Worm (Caenorhabditis elegans) whole organism, L3 larva: ENCODE measurements around the gene Y43F8C.6.

Source experiments
- R02D3.7 ChIP-seq: fragments of 150-350 bp; optimal IDR thresholded peaks from 2 replicates; lab custom pipeline; 2014; ENCODE audit warnings: missing biosample characterization, missing genetic modification characterization
- ZK546.5 ChIP-seq: sonication (generic microtip); optimal IDR thresholded peaks from 2 replicates; lab custom pipeline; 2017; ENCODE audit warnings: missing biosample characterization, missing genetic modification characterization
- aly-2 ChIP-seq: fragments of 150-350 bp; optimal IDR thresholded peaks from 2 replicates; lab custom pipeline; 2014; ENCODE audit warnings: missing biosample characterization, missing genetic modification characterization
- ama-1 ChIP-seq: fragments of 150-350 bp; optimal IDR thresholded peaks from 2 replicates; lab custom pipeline; 2018
- ceh-16 ChIP-seq: sonication (generic microtip); optimal IDR thresholded peaks from 2 replicates; lab custom pipeline; 2017; ENCODE audit warnings: missing biosample characterization, missing genetic modification characterization
- ceh-28 ChIP-seq: fragments of 150-350 bp; optimal IDR thresholded peaks from 2 replicates; lab custom pipeline; 2014; ENCODE audit warnings: missing biosample characterization, missing genetic modification reagents, missing genetic modification characterization
- ceh-9 ChIP-seq: sonication (generic microtip); optimal IDR thresholded peaks from 2 replicates; lab custom pipeline; 2018; ENCODE audit warnings: missing biosample characterization, missing genetic modification characterization
- daf-12 ChIP-seq: fragments of 150-350 bp; optimal IDR thresholded peaks from 2 replicates; lab custom pipeline; 2014; ENCODE audit warnings: missing biosample characterization, missing genetic modification reagents, missing genetic modification characterization
- elt-1 ChIP-seq: fragments of 150-350 bp; optimal IDR thresholded peaks from 2 replicates; lab custom pipeline; 2014; ENCODE audit warnings: missing biosample characterization, missing genetic modification characterization
- elt-2 ChIP-seq: sonication (generic microtip); optimal IDR thresholded peaks from 2 replicates; lab custom pipeline; 2016; ENCODE audit warnings: missing genetic modification reagents, mild to moderate bottlenecking, missing genetic modification characterization, missing compliant biosample characterization
- eor-1 ChIP-seq, 2 experiments: fragments of 150-350 bp; optimal IDR thresholded peaks; 2 replicates each; lab custom pipeline; 2014 to 2018; ENCODE audit warnings: missing biosample characterization in 2 of 2, missing genetic modification characterization in 2 of 2
- fos-1 ChIP-seq: fragments of 150-350 bp; optimal IDR thresholded peaks from 2 replicates; lab custom pipeline; 2014; ENCODE audit warnings: missing biosample characterization, missing genetic modification characterization
- hmg-11 ChIP-seq: sonication (generic microtip); optimal IDR thresholded peaks from 2 replicates; lab custom pipeline; 2016; ENCODE audit warnings: missing genetic modification characterization, missing compliant biosample characterization
- jun-1 ChIP-seq: fragments of 150-350 bp; optimal IDR thresholded peaks from 2 replicates; lab custom pipeline; 2014; ENCODE audit warnings: missing biosample characterization, missing genetic modification reagents, missing genetic modification characterization
- lin-15B ChIP-seq: fragments of 150-350 bp; optimal IDR thresholded peaks from 2 replicates; lab custom pipeline; 2014; ENCODE audit warnings: missing biosample characterization, missing genetic modification characterization
- lin-39 ChIP-seq: fragments of 150-350 bp; optimal IDR thresholded peaks from 2 replicates; lab custom pipeline; 2018; ENCODE audit warnings: missing biosample characterization, missing genetic modification reagents, missing genetic modification characterization
- mdl-1 ChIP-seq: fragments of 150-350 bp; optimal IDR thresholded peaks from 2 replicates; lab custom pipeline; 2014; ENCODE audit warnings: missing biosample characterization, missing genetic modification characterization
- nfya-1 ChIP-seq: sonication (generic microtip); optimal IDR thresholded peaks from 2 replicates; lab custom pipeline; 2017; ENCODE audit warnings: missing genetic modification characterization, mild to moderate bottlenecking, missing compliant biosample characterization, antibody characterized with exemption, moderate library complexity; ENCODE audit not compliant: insufficient read depth
- nhr-11 ChIP-seq: fragments of 150-350 bp; optimal IDR thresholded peaks from 2 replicates; lab custom pipeline; 2014; ENCODE audit warnings: missing biosample characterization, missing genetic modification characterization
- nhr-12 ChIP-seq: fragments of 150-350 bp; optimal IDR thresholded peaks from 2 replicates; lab custom pipeline; 2014; ENCODE audit warnings: missing biosample characterization, missing genetic modification characterization
- nhr-23 ChIP-seq: fragments of 150-350 bp; optimal IDR thresholded peaks from 2 replicates; lab custom pipeline; 2014; ENCODE audit warnings: missing biosample characterization, missing genetic modification reagents, missing genetic modification characterization
- nhr-237 ChIP-seq: fragments of 150-350 bp; optimal IDR thresholded peaks from 2 replicates; lab custom pipeline; 2014; ENCODE audit warnings: missing biosample characterization, missing genetic modification characterization
- nhr-28 ChIP-seq: fragments of 150-350 bp; optimal IDR thresholded peaks from 2 replicates; lab custom pipeline; 2014; ENCODE audit warnings: missing biosample characterization, missing genetic modification characterization
- nhr-43 ChIP-seq: sonication (generic microtip); optimal IDR thresholded peaks from 2 replicates; lab custom pipeline; 2016; ENCODE audit warnings: mild to moderate bottlenecking, missing genetic modification characterization, missing compliant biosample characterization; ENCODE audit not compliant: poor library complexity, severe bottlenecking
- nhr-67 ChIP-seq: fragments of 150-350 bp; optimal IDR thresholded peaks from 2 replicates; lab custom pipeline; 2014; ENCODE audit warnings: missing biosample characterization, missing genetic modification characterization
- nhr-76 ChIP-seq: fragments of 150-350 bp; sonication (generic microtip); optimal IDR thresholded peaks from 5 replicates; lab custom pipeline; 2014; ENCODE audit warnings: missing biosample characterization, missing genetic modification characterization
- pqm-1 ChIP-seq: fragments of 150-350 bp; optimal IDR thresholded peaks from 2 replicates; lab custom pipeline; 2017; ENCODE audit warnings: missing biosample characterization, missing genetic modification characterization, inconsistent platforms
- sea-2 ChIP-seq: fragments of 150-350 bp; sonication (generic microtip); optimal IDR thresholded peaks from 4 replicates; lab custom pipeline; 2014; ENCODE audit warnings: missing biosample characterization, missing genetic modification reagents, missing genetic modification characterization
- skn-1 ChIP-seq: fragments of 150-350 bp; optimal IDR thresholded peaks from 2 replicates; lab custom pipeline; 2014; ENCODE audit warnings: missing biosample characterization, missing genetic modification characterization
- snpc-4 ChIP-seq: fragments of 150-350 bp; optimal IDR thresholded peaks from 2 replicates; lab custom pipeline; 2014; ENCODE audit warnings: missing biosample characterization, missing genetic modification characterization
- tbx-2 ChIP-seq: sonication (generic microtip); optimal IDR thresholded peaks from 2 replicates; lab custom pipeline; 2016; ENCODE audit warnings: mild to moderate bottlenecking, missing genetic modification characterization, missing compliant biosample characterization
- unc-62 ChIP-seq: fragments of 150-350 bp; sonication (generic microtip); optimal IDR thresholded peaks from 4 replicates; lab custom pipeline; 2014; ENCODE audit warnings: missing biosample characterization, missing genetic modification reagents, missing genetic modification characterization
- zag-1 ChIP-seq: fragments of 150-350 bp; optimal IDR thresholded peaks from 2 replicates; lab custom pipeline; 2014; ENCODE audit warnings: missing biosample characterization, missing genetic modification characterization
- ztf-11 ChIP-seq: fragments of 150-350 bp; optimal IDR thresholded peaks from 2 replicates; lab custom pipeline; 2014; ENCODE audit warnings: missing biosample characterization, missing genetic modification characterization
- ztf-4 ChIP-seq: fragments of 150-350 bp; optimal IDR thresholded peaks from 2 replicates; lab custom pipeline; 2014; ENCODE audit warnings: missing biosample characterization, missing genetic modification characterization

Y43F8C.6 gene

ce11 chrV:19640808-19641207, at the start of gene Y43F8C.6:
Gene Y43F8C.6, minus strand, starts transcription at chrV:19640908.
- TF ChIP-seq hmg-11 (tag; lab: Kevin White, UChicago), result no peak
- no peak for TF ChIP-seq tbx-2 (tag; lab: Kevin White, UChicago)
- TF ChIP-seq lin-15B (tag; lab: Kevin White, UChicago), result no peak
- no peak for TF ChIP-seq ceh-28 (tag; lab: Kevin White, UChicago)
- no peak for TF ChIP-seq fos-1 (tag; lab: Kevin White, UChicago)
- no peak for TF ChIP-seq nhr-11 (tag; lab: Kevin White, UChicago)
- no peak for TF ChIP-seq R02D3.7
- no peak for TF ChIP-seq ama-1 (lab: Kevin White, UChicago)
- no peak for TF ChIP-seq nfya-1
- TF ChIP-seq nhr-43 (tag; lab: Kevin White, UChicago), result no peak
- no peak for TF ChIP-seq pqm-1 (tag; lab: Kevin White, UChicago)
- TF ChIP-seq snpc-4 (tag; lab: Kevin White, UChicago), result no peak
- TF ChIP-seq nhr-12, result no peak
- no peak for TF ChIP-seq sea-2 (GFP tag; lab: Kevin White, UChicago)
- no peak for TF ChIP-seq nhr-237 (tag; lab: Kevin White, UChicago)
- no peak for TF ChIP-seq ztf-11 (tag; lab: Kevin White, UChicago)
- no peak for TF ChIP-seq jun-1 (tag; lab: Kevin White, UChicago)
- no peak for TF ChIP-seq ceh-16
- TF ChIP-seq, all 47 proteins: peak for 0

DNA sequence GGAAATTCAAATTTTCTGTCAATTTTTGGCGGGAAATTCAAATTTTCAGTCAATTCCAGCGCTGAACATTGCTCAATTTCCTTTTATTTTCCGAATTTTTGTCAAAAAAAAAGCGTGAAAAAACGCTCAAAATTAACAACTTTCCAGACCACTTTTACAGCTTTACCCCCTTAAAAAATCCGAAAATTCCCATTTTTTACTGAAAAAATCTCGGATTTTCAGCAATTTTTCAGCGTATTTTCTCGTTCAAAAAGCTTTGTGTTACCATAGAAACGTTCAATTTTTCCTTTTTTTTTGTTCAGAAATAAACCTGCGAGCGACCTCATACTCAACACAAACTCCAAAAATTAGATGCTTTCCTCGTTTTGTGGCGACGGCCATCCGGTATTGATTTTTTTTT, 33.8 kb upstream of the Y43F8C.6 start, which contains the start of gene mrp-7:
TSS of gene mrp-7 (plus strand) at position 301 of the 400 bp plus-strand sequence.
- TF ChIP-seq nfya-1 (no peak), ZK546.5 (no peak), snpc-4 (tag; lab: Kevin White, UChicago) (no peak), nhr-23 (tag; lab: Kevin White, UChicago) (no peak), pqm-1 (tag; lab: Kevin White, UChicago) (no peak), zag-1 (tag; lab: Kevin White, UChicago) (no peak), nhr-11 (tag; lab: Kevin White, UChicago) (no peak), ztf-4 (tag; lab: Kevin White, UChicago) (no peak), daf-12 (tag; lab: Kevin White, UChicago) (no peak), eor-1 (tag; optimal IDR thresholded peaks at IDR 0.05; lab: Kevin White, UChicago) (no peak), elt-2 (tag; lab: Kevin White, UChicago) (no peak), hmg-11 (tag; lab: Kevin White, UChicago) (no peak), unc-62 (GFP tag; lab: Kevin White, UChicago) (no peak), elt-1 (tag; lab: Kevin White, UChicago) (no peak), R02D3.7 (no peak), lin-39 (tag; lab: Kevin White, UChicago) (no peak), aly-2 (no peak), nhr-12 (no peak), mdl-1 (tag; lab: Kevin White, UChicago) (no peak)

ce11 chrV:19673298-19673903, 32.7 kb upstream of the Y43F8C.6 start:
- TF ChIP-seq ztf-4 (tag; lab: Kevin White, UChicago) (no peak), elt-2 (tag; lab: Kevin White, UChicago) (peak; percentile 63), nhr-76 (no peak), ama-1 (lab: Kevin White, UChicago) (no peak), nhr-67 (tag; lab: Kevin White, UChicago) (no peak)

DNA sequence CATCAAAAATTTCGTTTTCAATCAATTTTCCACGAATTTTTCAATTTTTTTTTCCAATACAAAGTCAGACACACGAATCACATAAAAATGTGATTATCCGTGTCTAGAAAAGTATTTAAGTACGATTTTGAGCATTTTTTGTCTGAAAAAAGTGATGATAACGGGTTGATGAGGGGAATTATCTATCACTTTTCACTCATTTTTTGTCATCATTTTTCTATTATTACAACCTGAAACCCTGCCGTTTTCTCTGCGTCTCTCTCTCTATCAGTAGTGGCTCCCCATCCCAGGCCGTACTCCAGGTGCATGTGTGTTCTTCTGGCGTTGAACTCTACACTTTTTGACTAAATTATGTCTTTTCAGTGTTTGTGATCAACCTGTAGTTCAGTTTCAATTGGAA, 31.6 kb upstream of the Y43F8C.6 start:
- TF ChIP-seq nhr-43 (tag; lab: Kevin White, UChicago) (no peak), skn-1 (peak; percentile 95), snpc-4 (tag; lab: Kevin White, UChicago) (no peak), ceh-9 (no peak), eor-1 (tag; optimal IDR thresholded peaks at IDR 0.05; lab: Kevin White, UChicago) (no peak), elt-2 (tag; lab: Kevin White, UChicago) (peak; percentile 95), ztf-4 (tag; lab: Kevin White, UChicago) (no peak), nhr-28 (no peak), pqm-1 (tag; lab: Kevin White, UChicago) (peak; percentile 55)
